Worm (Caenorhabditis elegans) whole organism, L1 larva: ENCODE measurements around the gene F16B12.6.

ENCODE experiments used
- grh-1 ChIP-seq: fragments of 200-800 bp; sonication (Bioruptor generic); IDR thresholded peaks from 2 replicates; pipeline ENCODE4 v1.3.6; 2022; ENCODE audit warnings: missing genetic modification reagents, missing genetic modification characterization, missing compliant biosample characterization
- lin-39 ChIP-seq: fragments of 150-350 bp; optimal IDR thresholded peaks from 2 replicates; lab custom pipeline; 2014; ENCODE audit warnings: missing biosample characterization, missing genetic modification reagents, missing genetic modification characterization
- nhr-237 ChIP-seq: fragments of 150-350 bp; optimal IDR thresholded peaks from 2 replicates; lab custom pipeline; 2014; ENCODE audit warnings: missing biosample characterization, missing genetic modification characterization
- pqm-1 ChIP-seq: sonication (generic microtip); optimal IDR thresholded peaks from 3 replicates; lab custom pipeline; 2017; ENCODE audit warnings: missing biosample characterization, missing genetic modification characterization

- no peak for TF ChIP-seq nhr-237
- no peak for TF ChIP-seq lin-39
- TF ChIP-seq pqm-1, result no peak
- no peak for TF ChIP-seq grh-1 (GFP tag; lab: Robert Waterston, UW)
Observed at ce11 chrX:14141344-14141841, 39.3 kb downstream of the F16B12.6 start.
